Worm (Caenorhabditis elegans) whole organism, L1 larva: ENCODE measurements around the gene npr-37.

Experiments
- ama-1 ChIP-seq: fragments of 150-350 bp; optimal IDR thresholded peaks from 2 replicates; lab custom pipeline; 2014
- ceh-82 ChIP-seq, 3 experiments: fragments of 150-350 bp in 1 of 3; sonication (generic microtip) in 2 of 3; optimal IDR thresholded peaks; 2 replicates each; lab custom pipeline; 2014 to 2017; ENCODE audit warnings: missing biosample characterization in 3 of 3, missing genetic modification characterization in 3 of 3
- fkh-10 ChIP-seq: sonication (generic microtip); optimal IDR thresholded peaks from 2 replicates; lab custom pipeline; 2017; ENCODE audit warnings: missing biosample characterization, missing genetic modification reagents, missing genetic modification characterization
- lin-13 ChIP-seq: fragments of 150-350 bp; optimal IDR thresholded peaks from 2 replicates; lab custom pipeline; 2014; ENCODE audit warnings: missing biosample characterization, missing genetic modification reagents, missing genetic modification characterization
- mdl-1 ChIP-seq, 2 experiments: fragments of 150-350 bp; optimal IDR thresholded peaks; 2 replicates each; lab custom pipeline; 2014 to 2017; ENCODE audit warnings: missing biosample characterization in 2 of 2, missing genetic modification characterization in 2 of 2, inconsistent platforms in 1 of 2
- nhr-11 ChIP-seq: fragments of 150-350 bp; optimal IDR thresholded peaks from 2 replicates; lab custom pipeline; 2014; ENCODE audit warnings: missing biosample characterization, missing genetic modification characterization
- nhr-28 ChIP-seq: fragments of 150-350 bp; optimal IDR thresholded peaks from 2 replicates; lab custom pipeline; 2014; ENCODE audit warnings: missing biosample characterization, missing genetic modification characterization
- nhr-77 ChIP-seq: fragments of 150-350 bp; optimal IDR thresholded peaks from 2 replicates; lab custom pipeline; 2014; ENCODE audit warnings: missing biosample characterization, missing genetic modification characterization
- nhr-90 ChIP-seq: sonication (generic microtip); optimal IDR thresholded peaks from 2 replicates; lab custom pipeline; 2016; ENCODE audit warnings: mild to moderate bottlenecking, missing genetic modification characterization, missing compliant biosample characterization; ENCODE audit not compliant: poor library complexity
- pag-3 ChIP-seq: sonication (generic microtip); optimal IDR thresholded peaks from 2 replicates; lab custom pipeline; 2017; ENCODE audit warnings: missing genetic modification characterization, mild to moderate bottlenecking, missing compliant biosample characterization, antibody characterized with exemption, borderline replicate concordance; ENCODE audit not compliant: insufficient read depth
- rnt-1 ChIP-seq: sonication (generic microtip); optimal IDR thresholded peaks from 2 replicates; lab custom pipeline; 2016; ENCODE audit warnings: mild to moderate bottlenecking, missing genetic modification characterization, moderate library complexity, missing compliant biosample characterization
- snu-23 ChIP-seq: sonication (generic microtip); optimal IDR thresholded peaks from 2 replicates; lab custom pipeline; 2016; ENCODE audit warnings: missing genetic modification characterization, missing compliant biosample characterization
- unc-62 ChIP-seq: fragments of 150-350 bp; optimal IDR thresholded peaks from 2 replicates; lab custom pipeline; 2014; ENCODE audit warnings: missing biosample characterization, missing genetic modification reagents, missing genetic modification characterization
- zag-1 ChIP-seq: fragments of 150-350 bp; optimal IDR thresholded peaks from 2 replicates; lab custom pipeline; 2014; ENCODE audit warnings: missing biosample characterization, missing genetic modification characterization

DNA sequence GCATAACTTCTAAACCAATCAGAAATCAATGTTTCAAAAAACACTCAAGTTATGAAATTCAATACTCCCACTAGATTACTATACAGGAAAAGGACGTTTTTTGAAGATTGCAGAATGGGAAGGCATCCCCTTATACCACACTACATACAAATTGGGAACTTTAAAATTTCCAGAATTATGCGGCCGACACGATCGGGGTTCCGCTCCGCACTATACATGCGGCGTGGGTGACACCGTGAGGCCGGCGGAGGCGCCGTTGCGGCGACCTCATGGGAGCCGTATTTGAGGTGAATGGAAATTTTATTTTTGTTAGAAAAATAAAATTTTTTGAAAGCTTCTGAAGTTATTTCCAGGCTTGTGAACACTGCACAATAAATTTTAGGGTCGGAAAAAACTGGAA, 12.7 kb downstream of the npr-37 start:
- TF ChIP-seq lin-13 (no peak), rnt-1 (tag; lab: Kevin White, UChicago) (no peak), pag-3 (tag; lab: Kevin White, UChicago) (no peak), zag-1 (no peak), nhr-28 (no peak), unc-62 (GFP tag; lab: Kevin White, UChicago) (no peak), mdl-1 (tag; optimal IDR thresholded peaks at IDR 0.05; lab: Kevin White, UChicago) (no peak), snu-23 (GFP tag; lab: Kevin White, UChicago) (no peak), nhr-77 (no peak), nhr-11 (tag; lab: Kevin White, UChicago) (no peak), ceh-82 (tag; optimal IDR thresholded peaks at IDR 0.05; lab: Kevin White, UChicago) (no peak), fkh-10 (GFP tag; lab: Kevin White, UChicago) (no peak), nhr-90 (no peak), ama-1 (lab: Kevin White, UChicago) (no peak)
